Worm (Caenorhabditis elegans): ENCODE results near the gene E04D5.4.

DNA sequence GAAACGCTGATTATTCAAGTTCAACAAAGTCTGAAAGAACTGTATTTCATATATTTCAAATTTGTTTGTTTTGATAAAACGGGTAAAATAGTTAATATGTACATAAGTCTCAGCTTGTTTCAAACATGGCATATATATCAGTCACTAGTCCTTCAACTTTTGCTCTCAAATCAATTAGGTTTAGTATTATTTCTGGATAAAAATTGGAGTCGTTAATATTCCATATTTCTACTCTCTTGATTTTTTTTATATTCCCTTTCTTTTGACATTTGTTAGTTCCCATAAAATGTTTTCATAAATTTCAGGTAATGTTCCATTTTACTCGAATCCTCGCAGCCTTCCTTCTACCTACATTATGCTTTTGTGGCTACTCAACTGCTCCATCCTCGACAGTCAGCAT is 4.2 kb upstream of the E04D5.4 start, which contains the start of gene cut-4:
- TF ChIP-seq lin-13 (tag; optimal IDR thresholded peaks at IDR 0.05) (no peak), pha-4 (tag; optimal IDR thresholded peaks at IDR 0.05) (no peak), nhr-2 (tag; optimal IDR thresholded peaks at IDR 0.05) (no peak), blmp-1 (tag; optimal IDR thresholded peaks at IDR 0.05) (no peak), nhr-76 (tag; optimal IDR thresholded peaks at IDR 0.05) (no peak), mep-1 (tag; optimal IDR thresholded peaks at IDR 0.05) (no peak), lin-32 (GFP tag; optimal IDR thresholded peaks at IDR 0.05) (no peak), elt-3 (tag; optimal IDR thresholded peaks at IDR 0.05) (no peak), zip-8 (tag; optimal IDR thresholded peaks at IDR 0.05) (no peak), mls-2 (tag; optimal IDR thresholded peaks at IDR 0.05) (no peak)
